Worm (Caenorhabditis elegans): ENCODE results near the gene mop-25.1.

- TF ChIP-seq him-1 (tag; optimal IDR thresholded peaks at IDR 0.05): peak; percentile 65
- TF ChIP-seq W03F9.2 (tag; optimal IDR thresholded peaks at IDR 0.05): no peak
These were observed 42.0 kb upstream of the mop-25.1 start for ce11 chrX:3969980-3970403.
